Worm (Caenorhabditis elegans) whole organism, L1 larva: Measurements from ENCODE around the gene acs-7.
A peak's percentile ranks its signal among the peaks of the same experiment; 100 is the strongest.

Source experiments
- C04F5.9 ChIP-seq: sonication (generic microtip); optimal IDR thresholded peaks from 2 replicates; lab custom pipeline; 2016; ENCODE audit warnings: missing genetic modification characterization, missing compliant biosample characterization
- C34B4.2 ChIP-seq: sonication (generic microtip); optimal IDR thresholded peaks from 2 replicates; lab custom pipeline; 2017; ENCODE audit warnings: mild to moderate bottlenecking, missing genetic modification characterization, missing compliant biosample characterization
- Y116A8C.19 ChIP-seq: sonication (generic microtip); optimal IDR thresholded peaks from 2 replicates; lab custom pipeline; 2016; ENCODE audit warnings: missing compliant biosample characterization, missing genetic modification characterization, borderline replicate concordance
- aly-2 ChIP-seq: fragments of 150-350 bp; optimal IDR thresholded peaks from 2 replicates; lab custom pipeline; 2014; ENCODE audit warnings: missing biosample characterization, missing genetic modification characterization
- ceh-63 ChIP-seq: fragments of 200-800 bp; sonication (Bioruptor generic); optimal IDR thresholded peaks from 2 replicates; lab custom pipeline; 2018; ENCODE audit warnings: mild to moderate bottlenecking, missing genetic modification characterization, missing compliant biosample characterization
- ceh-82 ChIP-seq, 3 experiments: fragments of 150-350 bp in 1 of 3; sonication (generic microtip) in 2 of 3; optimal IDR thresholded peaks; 2 replicates each; lab custom pipeline; 2014 to 2017; ENCODE audit warnings: missing biosample characterization in 3 of 3, missing genetic modification characterization in 3 of 3
- ceh-88 ChIP-seq: fragments of 200-800 bp; sonication (Bioruptor generic); IDR thresholded peaks from 2 replicates; pipeline ENCODE4 v1.3.6; 2022; ENCODE audit warnings: missing genetic modification characterization, missing compliant biosample characterization
- ceh-90 ChIP-seq: sonication (generic microtip); optimal IDR thresholded peaks from 2 replicates; lab custom pipeline; 2016; ENCODE audit warnings: missing genetic modification characterization, missing compliant biosample characterization
- ces-1 ChIP-seq: fragments of 150-350 bp; optimal IDR thresholded peaks from 2 replicates; lab custom pipeline; 2014; ENCODE audit warnings: missing biosample characterization, missing genetic modification reagents, missing genetic modification characterization
- efl-1 ChIP-seq, 4 experiments: fragments of 150-350 bp; optimal IDR thresholded peaks in 3 of 4; peaks in 1 of 4; 1 replicate in 1 of 4; 2 replicates in 3 of 4; lab custom pipeline; 2014; ENCODE audit warnings: missing biosample characterization in 2 of 4, missing genetic modification characterization in 2 of 4, missing genetic modification reagents in 2 of 4
- egl-27 ChIP-seq, 2 experiments: fragments of 150-350 bp in 1 of 2; sonication (generic microtip); optimal IDR thresholded peaks; 3 replicates each; lab custom pipeline; 2017 to 2018; ENCODE audit warnings: missing biosample characterization in 2 of 2, missing genetic modification characterization in 2 of 2, missing genetic modification reagents in 2 of 2
- fos-1 ChIP-seq: fragments of 150-350 bp; optimal IDR thresholded peaks from 2 replicates; lab custom pipeline; 2014; ENCODE audit warnings: missing biosample characterization, missing genetic modification characterization
- grh-1 ChIP-seq: fragments of 200-800 bp; sonication (Bioruptor generic); IDR thresholded peaks from 2 replicates; pipeline ENCODE4 v1.3.6; 2022; ENCODE audit warnings: missing genetic modification reagents, missing genetic modification characterization, missing compliant biosample characterization
- hlh-17 ChIP-seq: fragments of 200-800 bp; sonication (Bioruptor generic); optimal IDR thresholded peaks from 2 replicates; lab custom pipeline; 2018; ENCODE audit warnings: missing genetic modification characterization, mild to moderate bottlenecking, missing compliant biosample characterization, moderate library complexity, borderline replicate concordance
- hlh-4 ChIP-seq: sonication (generic microtip); optimal IDR thresholded peaks from 2 replicates; lab custom pipeline; 2016; ENCODE audit warnings: mild to moderate bottlenecking, missing genetic modification characterization, missing compliant biosample characterization
- hpl-2 ChIP-seq: fragments of 150-350 bp; optimal IDR thresholded peaks from 2 replicates; lab custom pipeline; 2014; ENCODE audit warnings: missing biosample characterization, missing genetic modification reagents, missing genetic modification characterization
- irx-1 ChIP-seq: sonication (generic microtip); optimal IDR thresholded peaks from 2 replicates; lab custom pipeline; 2016; ENCODE audit warnings: missing genetic modification characterization, missing compliant biosample characterization
- isw-1 ChIP-seq: fragments of 200-800 bp; sonication (Bioruptor generic); IDR thresholded peaks from 2 replicates; pipeline ENCODE4 v1.3.6; 2022; ENCODE audit warnings: missing genetic modification characterization, missing compliant biosample characterization
- lin-14 ChIP-seq: fragments of 200-800 bp; sonication (Bioruptor generic); optimal IDR thresholded peaks from 2 replicates; lab custom pipeline; 2018; ENCODE audit warnings: mild to moderate bottlenecking, missing genetic modification characterization, moderate library complexity, missing compliant biosample characterization
- lin-15B ChIP-seq: fragments of 150-350 bp; sonication (generic microtip); optimal IDR thresholded peaks from 3 replicates; lab custom pipeline; 2014; ENCODE audit warnings: missing biosample characterization, missing genetic modification characterization
- lin-35 ChIP-seq, 2 experiments: fragments of 150-350 bp; optimal IDR thresholded peaks; 2 replicates each; lab custom pipeline; 2014; ENCODE audit warnings: missing biosample characterization in 2 of 2, missing genetic modification characterization in 2 of 2, missing genetic modification reagents in 2 of 2
- lin-39 ChIP-seq: fragments of 150-350 bp; optimal IDR thresholded peaks from 2 replicates; lab custom pipeline; 2014; ENCODE audit warnings: missing biosample characterization, missing genetic modification reagents, missing genetic modification characterization
- mab-9 ChIP-seq: fragments of 200-800 bp; sonication (Bioruptor generic); IDR thresholded peaks from 2 replicates; pipeline ENCODE4 v1.3.6; 2022; ENCODE audit warnings: missing genetic modification reagents, missing genetic modification characterization, missing compliant biosample characterization
- mdl-1 ChIP-seq, 2 experiments: fragments of 150-350 bp; optimal IDR thresholded peaks; 2 replicates each; lab custom pipeline; 2014 to 2017; ENCODE audit warnings: missing biosample characterization in 2 of 2, missing genetic modification characterization in 2 of 2, inconsistent platforms in 1 of 2
- mef-2 ChIP-seq: fragments of 150-350 bp; optimal IDR thresholded peaks from 2 replicates; lab custom pipeline; 2014; ENCODE audit warnings: missing biosample characterization, missing genetic modification characterization
- nhr-11 ChIP-seq: fragments of 150-350 bp; optimal IDR thresholded peaks from 2 replicates; lab custom pipeline; 2014; ENCODE audit warnings: missing biosample characterization, missing genetic modification characterization
- nhr-12 ChIP-seq: sonication (generic microtip); optimal IDR thresholded peaks from 2 replicates; lab custom pipeline; 2017; ENCODE audit warnings: missing biosample characterization, missing genetic modification characterization
- nhr-19 ChIP-seq: fragments of 200-800 bp; sonication (Bioruptor generic); conservative IDR thresholded peaks from 2 replicates; pipeline ENCODE4 v1.3.6; 2022; ENCODE audit warnings: missing genetic modification characterization, missing compliant biosample characterization
- nhr-237 ChIP-seq: fragments of 150-350 bp; optimal IDR thresholded peaks from 2 replicates; lab custom pipeline; 2014; ENCODE audit warnings: missing biosample characterization, missing genetic modification characterization
- nhr-71 ChIP-seq: sonication (generic microtip); optimal IDR thresholded peaks from 2 replicates; lab custom pipeline; 2016; ENCODE audit warnings: mild to moderate bottlenecking, missing genetic modification characterization, moderate library complexity, missing compliant biosample characterization
- nhr-77 ChIP-seq: fragments of 150-350 bp; optimal IDR thresholded peaks from 2 replicates; lab custom pipeline; 2014; ENCODE audit warnings: missing biosample characterization, missing genetic modification characterization
- nhr-84 ChIP-seq: sonication (generic microtip); optimal IDR thresholded peaks from 2 replicates; lab custom pipeline; 2017; ENCODE audit warnings: missing biosample characterization, missing genetic modification characterization
- nhr-85 ChIP-seq: sonication (generic microtip); peaks from one replicate; lab custom pipeline; 2016; ENCODE audit warnings: missing genetic modification characterization, inconsistent platforms, missing compliant biosample characterization
- nhr-90 ChIP-seq: sonication (generic microtip); optimal IDR thresholded peaks from 2 replicates; lab custom pipeline; 2016; ENCODE audit warnings: mild to moderate bottlenecking, missing genetic modification characterization, missing compliant biosample characterization; ENCODE audit not compliant: poor library complexity
- pax-3 ChIP-seq: fragments of 200-800 bp; sonication (Bioruptor generic); optimal IDR thresholded peaks from 2 replicates; lab custom pipeline; 2018; ENCODE audit warnings: mild to moderate bottlenecking, missing genetic modification characterization, moderate library complexity, missing compliant biosample characterization
- rnt-1 ChIP-seq: sonication (generic microtip); optimal IDR thresholded peaks from 2 replicates; lab custom pipeline; 2016; ENCODE audit warnings: mild to moderate bottlenecking, missing genetic modification characterization, moderate library complexity, missing compliant biosample characterization
- snu-23 ChIP-seq: sonication (generic microtip); optimal IDR thresholded peaks from 2 replicates; lab custom pipeline; 2016; ENCODE audit warnings: missing genetic modification characterization, missing compliant biosample characterization
- sox-4 ChIP-seq: sonication (generic microtip); optimal IDR thresholded peaks from 2 replicates; lab custom pipeline; 2016; ENCODE audit warnings: missing genetic modification characterization, missing compliant biosample characterization
- sptf-1 ChIP-seq: fragments of 150-350 bp; optimal IDR thresholded peaks from 2 replicates; lab custom pipeline; 2014; ENCODE audit warnings: missing biosample characterization, missing genetic modification characterization
- swsn-7 ChIP-seq: sonication (generic microtip); optimal IDR thresholded peaks from 2 replicates; lab custom pipeline; 2016; ENCODE audit warnings: missing genetic modification characterization, missing compliant biosample characterization
- tbx-2 ChIP-seq: sonication (generic microtip); optimal IDR thresholded peaks from 2 replicates; lab custom pipeline; 2016; ENCODE audit warnings: missing genetic modification characterization, missing compliant biosample characterization
- unc-30 ChIP-seq: sonication (generic microtip); optimal IDR thresholded peaks from 2 replicates; lab custom pipeline; 2017; ENCODE audit warnings: missing biosample characterization, missing genetic modification characterization
- unc-62 ChIP-seq: fragments of 150-350 bp; optimal IDR thresholded peaks from 2 replicates; lab custom pipeline; 2014; ENCODE audit warnings: missing biosample characterization, missing genetic modification reagents, missing genetic modification characterization
- unc-86 ChIP-seq: sonication (generic microtip); optimal IDR thresholded peaks from 2 replicates; lab custom pipeline; 2016; ENCODE audit warnings: missing genetic modification characterization, missing compliant biosample characterization
- vab-15 ChIP-seq: sonication (generic microtip); optimal IDR thresholded peaks from 2 replicates; lab custom pipeline; 2017; ENCODE audit warnings: missing genotype, mild to moderate bottlenecking, missing genetic modification characterization, missing compliant biosample characterization
- zag-1 ChIP-seq: fragments of 150-350 bp; optimal IDR thresholded peaks from 2 replicates; lab custom pipeline; 2014; ENCODE audit warnings: missing biosample characterization, missing genetic modification characterization
- zip-4 ChIP-seq: fragments of 200-800 bp; sonication (Bioruptor generic); optimal IDR thresholded peaks from 2 replicates; lab custom pipeline; 2018; ENCODE audit warnings: mild to moderate bottlenecking, missing genetic modification characterization, moderate library complexity, missing compliant biosample characterization
- ztf-11 ChIP-seq, 2 experiments: sonication (generic microtip); optimal IDR thresholded peaks; 2 replicates each; lab custom pipeline; 2016 to 2017; ENCODE audit warnings: missing genetic modification characterization in 2 of 2, missing biosample characterization in 1 of 2, missing compliant biosample characterization in 1 of 2
- ztf-4 ChIP-seq: fragments of 150-350 bp; optimal IDR thresholded peaks from 2 replicates; lab custom pipeline; 2014; ENCODE audit warnings: missing biosample characterization, missing genetic modification characterization

Gene acs-7

ce11 chrII:9264689-9265278, 27.0 kb upstream of the acs-7 start (continued):
- TF ChIP-seq nhr-237 (no peak), nhr-90 (tag; lab: Kevin White, UChicago) (no peak), fos-1 (tag; lab: Kevin White, UChicago) (no peak), pax-3 (tag; lab: Kevin White, UChicago) (no peak), sox-4 (tag; lab: Kevin White, UChicago) (no peak), aly-2 (tag; lab: Kevin White, UChicago) (no peak), unc-62 (GFP tag; lab: Kevin White, UChicago) (no peak), ceh-90 (tag; lab: Kevin White, UChicago) (no peak), rnt-1 (tag; lab: Kevin White, UChicago) (peak; percentile 62), efl-1 (optimal IDR thresholded peaks at IDR 0.05; lab: Kevin White, UChicago) (peak; percentile 4 to 22), efl-1 (GFP tag; optimal IDR thresholded peaks at IDR 0.05 in 1 of 2; lab: Kevin White, UChicago) (no peak), sptf-1 (tag; lab: Kevin White, UChicago) (no peak), ceh-88 (GFP tag; lab: Robert Waterston, UW) (no peak), hlh-4 (no peak), mdl-1 (tag; optimal IDR thresholded peaks at IDR 0.05; lab: Kevin White, UChicago) (no peak), swsn-7 (peak; percentile 45), ceh-63 (GFP tag; lab: Kevin White, UChicago) (no peak), ztf-4 (no peak), zip-4 (no peak), zag-1 (tag; lab: Kevin White, UChicago) (no peak), isw-1 (no peak), ces-1 (GFP tag; lab: Kevin White, UChicago) (no peak), mab-9 (peak; percentile 43; the same call in 1 of the 2 replicates), lin-39 (tag; lab: Kevin White, UChicago) (no peak), unc-86 (tag; lab: Kevin White, UChicago) (no peak), nhr-71 (tag; lab: Kevin White, UChicago) (peak; percentile 70), ztf-11 (tag; optimal IDR thresholded peaks at IDR 0.05; lab: Kevin White, UChicago) (no peak), tbx-2 (peak; percentile 50), C04F5.9 (tag; lab: Kevin White, UChicago) (no peak), egl-27 (tag; optimal IDR thresholded peaks at IDR 0.05; lab: Kevin White, UChicago) (no peak), hpl-2 (GFP tag; lab: Kevin White, UChicago) (no peak), C34B4.2 (no peak), ceh-82 (tag; optimal IDR thresholded peaks at IDR 0.05; lab: Kevin White, UChicago) (no peak), unc-30 (tag; lab: Kevin White, UChicago) (no peak), nhr-85 (no peak), nhr-19 (0 out of 2 replicates have a peak, but pooled peaks have one; percentile 32), lin-35 (GFP tag; optimal IDR thresholded peaks at IDR 0.05; lab: Kevin White, UChicago) (peak in 1 of 2 experiments; percentile 21), hlh-17 (GFP tag; lab: Kevin White, UChicago) (no peak), grh-1 (GFP tag; lab: Robert Waterston, UW) (no peak), nhr-11 (tag; lab: Kevin White, UChicago) (no peak), Y116A8C.19 (tag; lab: Kevin White, UChicago) (no peak), vab-15 (tag; lab: Kevin White, UChicago) (no peak), nhr-84 (tag; lab: Kevin White, UChicago) (no peak), nhr-12 (no peak), nhr-77 (tag; lab: Kevin White, UChicago) (no peak), lin-15B (tag; lab: Kevin White, UChicago) (no peak), mef-2 (tag; lab: Kevin White, UChicago) (no peak), snu-23 (GFP tag; lab: Kevin White, UChicago) (peak; percentile 51), irx-1 (tag; lab: Kevin White, UChicago) (peak; percentile 17), lin-14 (GFP tag; lab: Kevin White, UChicago) (peak; percentile 84)
